Fruit fly (Drosophila melanogaster) whole organism, embryonic: ENCODE data around the gene CG14440.

Experiments used
- B-H2 ChIP-seq: fragments of 200-800 bp; sonication (Bioruptor generic); optimal IDR thresholded peaks from 2 replicates; lab custom pipeline; 2018; ENCODE audit warnings: missing biosample characterization, mild to moderate bottlenecking, missing genetic modification characterization
- CG10565 ChIP-seq: fragments of 200-800 bp; sonication (Bioruptor generic); optimal IDR thresholded peaks from 3 replicates; lab custom pipeline; 2016; ENCODE audit warnings: missing biosample characterization, mild to moderate bottlenecking, missing genetic modification characterization
- CG12071 ChIP-seq: fragments of 200-800 bp; sonication (Bioruptor generic); optimal IDR thresholded peaks from 3 replicates; lab custom pipeline; 2018; ENCODE audit warnings: missing biosample characterization, mild to moderate bottlenecking, missing genetic modification characterization
- CG13296 ChIP-seq: fragments of 200-800 bp; sonication (Bioruptor generic); optimal IDR thresholded peaks from 3 replicates; lab custom pipeline; 2018; ENCODE audit warnings: missing biosample characterization, mild to moderate bottlenecking, missing genetic modification characterization
- CG15073 ChIP-seq: fragments of 200-800 bp; sonication (Bioruptor generic); optimal IDR thresholded peaks from 2 replicates; lab custom pipeline; 2016; ENCODE audit warnings: missing biosample characterization, missing genetic modification characterization
- CG15601 ChIP-seq: fragments of 200-800 bp; sonication (Bioruptor generic); optimal IDR thresholded peaks from 3 replicates; lab custom pipeline; 2019; ENCODE audit warnings: missing biosample characterization, mild to moderate bottlenecking, missing genetic modification characterization, moderate library complexity
- CG1602 ChIP-seq: fragments of 200-800 bp; sonication (Bioruptor generic); optimal IDR thresholded peaks from 3 replicates; lab custom pipeline; 2016; ENCODE audit warnings: missing biosample characterization, missing genetic modification characterization
- CG16863 ChIP-seq: fragments of 200-800 bp; sonication (Bioruptor generic); optimal IDR thresholded peaks from 3 replicates; lab custom pipeline; 2016; ENCODE audit warnings: missing biosample characterization, missing genetic modification characterization
- CG18476 ChIP-seq: fragments of 200-800 bp; sonication (Bioruptor generic); optimal IDR thresholded peaks from 2 replicates; lab custom pipeline; 2016; ENCODE audit warnings: missing biosample characterization, mild to moderate bottlenecking, missing genetic modification characterization
- CG2129 ChIP-seq: fragments of 200-800 bp; sonication (Bioruptor generic); IDR thresholded peaks from 2 replicates; pipeline ENCODE4 v1.3.6; 2022; ENCODE audit warnings: missing biosample characterization, missing genetic modification characterization; ENCODE audit not compliant: partially characterized antibody
- CG2199 ChIP-seq: fragments of 200-800 bp; sonication (Bioruptor generic); IDR thresholded peaks from 3 replicates; pipeline ENCODE4 v1.3.6; 2022; ENCODE audit warnings: missing biosample characterization, missing genetic modification characterization
- CG30020 ChIP-seq: fragments of 200-800 bp; optimal IDR thresholded peaks from 2 replicates; lab custom pipeline; 2019; ENCODE audit warnings: missing biosample characterization, mild to moderate bottlenecking, missing genetic modification characterization, moderate library complexity
- CG3065 ChIP-seq: fragments of 200-800 bp; sonication (Bioruptor generic); optimal IDR thresholded peaks from 2 replicates; lab custom pipeline; 2016; ENCODE audit warnings: missing biosample characterization, missing genetic modification characterization
- CG32532 ChIP-seq: fragments of 200-800 bp; sonication (Bioruptor generic); IDR thresholded peaks from 2 replicates; pipeline ENCODE4 v1.3.6; 2022; ENCODE audit warnings: missing biosample characterization, missing genetic modification characterization
- CG34422 ChIP-seq: fragments of 200-800 bp; sonication (Bioruptor generic); IDR thresholded peaks from 3 replicates; pipeline ENCODE4 v1.3.6; 2022; ENCODE audit warnings: missing biosample characterization, missing genetic modification characterization
- CG42726 ChIP-seq: fragments of 200-800 bp; sonication (Bioruptor generic); IDR thresholded peaks from 2 replicates; pipeline ENCODE4 v1.3.6; 2022; ENCODE audit warnings: missing biosample characterization, missing genetic modification characterization; ENCODE audit not compliant: partially characterized antibody
- CG4617 ChIP-seq: fragments of 200-800 bp; sonication (Bioruptor generic); optimal IDR thresholded peaks from 3 replicates; lab custom pipeline; 2016; ENCODE audit warnings: missing biosample characterization, missing genetic modification characterization, borderline replicate concordance
- CG5180 ChIP-seq: fragments of 200-800 bp; sonication (Bioruptor generic); optimal IDR thresholded peaks from 3 replicates; lab custom pipeline; 2017; ENCODE audit warnings: missing biosample characterization, missing genetic modification characterization, mild to moderate bottlenecking, moderate library complexity, missing genetic modification reagents
- CG5245 ChIP-seq: fragments of 200-800 bp; sonication (Bioruptor generic); optimal IDR thresholded peaks from 3 replicates; lab custom pipeline; 2016; ENCODE audit warnings: missing biosample characterization, missing genetic modification characterization
- CG6689 ChIP-seq: fragments of 200-800 bp; sonication (Bioruptor generic); IDR thresholded peaks from 2 replicates; pipeline ENCODE4 v1.3.6; 2022; ENCODE audit warnings: missing biosample characterization, missing genetic modification characterization
- CG8924 ChIP-seq: fragments of 200-800 bp; optimal IDR thresholded peaks from 3 replicates; lab custom pipeline; 2019; ENCODE audit warnings: missing biosample characterization, mild to moderate bottlenecking, missing genetic modification characterization, moderate library complexity
- Chrac-16 ChIP-seq: fragments of 200-800 bp; sonication (Bioruptor generic); optimal IDR thresholded peaks from 3 replicates; lab custom pipeline; 2016; ENCODE audit warnings: missing biosample characterization, missing genetic modification characterization
- Dll ChIP-seq: fragments of 200-800 bp; sonication (Bioruptor generic); IDR thresholded peaks from 4 replicates; pipeline ENCODE4 v1.3.6; 2022; ENCODE audit warnings: missing biosample characterization, missing genetic modification characterization; ENCODE audit not compliant: partially characterized antibody
- Dp ChIP-seq: fragments of 200-800 bp; sonication (Bioruptor generic); optimal IDR thresholded peaks from 2 replicates; lab custom pipeline; 2018; ENCODE audit warnings: missing biosample characterization, mild to moderate bottlenecking, missing genetic modification characterization, moderate library complexity
- Hand ChIP-seq: fragments of 200-800 bp; sonication (Bioruptor generic); optimal IDR thresholded peaks from 2 replicates; lab custom pipeline; 2017; ENCODE audit warnings: mild to moderate bottlenecking, missing biosample characterization, missing genetic modification reagents, missing genetic modification characterization
- Hmr ChIP-seq: fragments of 200-800 bp; sonication (Bioruptor generic); optimal IDR thresholded peaks from 3 replicates; lab custom pipeline; 2017; ENCODE audit warnings: mild to moderate bottlenecking, missing biosample characterization, missing genetic modification reagents, missing genetic modification characterization
- Hmx ChIP-seq: fragments of 200-800 bp; sonication (Bioruptor generic); optimal IDR thresholded peaks from 2 replicates; lab custom pipeline; 2016; ENCODE audit warnings: missing biosample characterization, missing genetic modification characterization
- Myb ChIP-seq: fragments of 200-800 bp; sonication (Bioruptor generic); optimal IDR thresholded peaks from 2 replicates; lab custom pipeline; 2016; ENCODE audit warnings: missing biosample characterization, missing genetic modification characterization
- Scr ChIP-seq: fragments of 200-800 bp; sonication (Bioruptor generic); IDR thresholded peaks from 2 replicates; pipeline ENCODE4 v1.3.6; 2022; ENCODE audit warnings: missing biosample characterization, missing genetic modification characterization; ENCODE audit not compliant: partially characterized antibody
- Taf1 ChIP-seq: fragments of 200-800 bp; sonication (Bioruptor generic); IDR thresholded peaks from 2 replicates; pipeline ENCODE4 v1.3.6; 2022; ENCODE audit warnings: missing biosample characterization, missing genetic modification characterization
- ac ChIP-seq: fragments of 200-800 bp; sonication (Bioruptor generic); optimal IDR thresholded peaks from 3 replicates; lab custom pipeline; 2017; ENCODE audit warnings: missing biosample characterization, mild to moderate bottlenecking, missing genetic modification characterization
- az2 ChIP-seq: fragments of 200-800 bp; sonication (Bioruptor generic); optimal IDR thresholded peaks from 3 replicates; lab custom pipeline; 2016; ENCODE audit warnings: missing biosample characterization, missing genetic modification characterization
- bbx ChIP-seq: fragments of 200-800 bp; sonication (Bioruptor generic); IDR thresholded peaks from 2 replicates; pipeline ENCODE4 v1.3.6; 2022; ENCODE audit warnings: missing biosample characterization, missing genetic modification characterization; ENCODE audit not compliant: partially characterized antibody
- chn ChIP-seq: fragments of 200-800 bp; sonication (Bioruptor generic); optimal IDR thresholded peaks from 2 replicates; lab custom pipeline; 2016; ENCODE audit warnings: missing biosample characterization, missing genetic modification characterization
- dmrt99B ChIP-seq: fragments of 200-800 bp; sonication (Bioruptor generic); optimal IDR thresholded peaks from 2 replicates; lab custom pipeline; 2018; ENCODE audit warnings: missing biosample characterization, mild to moderate bottlenecking, missing genetic modification characterization, moderate library complexity
- dpn ChIP-seq, 2 experiments: fragments of 200-800 bp; sonication (Bioruptor generic); optimal IDR thresholded peaks; 3 replicates each; lab custom pipeline; 2016; ENCODE audit warnings: missing biosample characterization in 2 of 2, missing genetic modification characterization in 2 of 2
- dysf ChIP-seq: fragments of 200-800 bp; sonication (Bioruptor generic); IDR thresholded peaks from 3 replicates; pipeline ENCODE4 v1.3.6; 2022; ENCODE audit warnings: missing biosample characterization, missing genetic modification characterization
- en ChIP-seq: fragments of 200-800 bp; sonication (Bioruptor generic); optimal IDR thresholded peaks from 2 replicates; lab custom pipeline; 2016; ENCODE audit warnings: missing biosample characterization, missing genetic modification characterization
- fd64A ChIP-seq: fragments of 200-800 bp; sonication (Bioruptor generic); optimal IDR thresholded peaks from 3 replicates; lab custom pipeline; 2018; ENCODE audit warnings: missing biosample characterization, mild to moderate bottlenecking, missing genetic modification characterization
- gce ChIP-seq: fragments of 200-800 bp; sonication (Bioruptor generic); IDR thresholded peaks from 3 replicates; pipeline ENCODE4 v1.3.6; 2022; ENCODE audit warnings: missing biosample characterization, missing genetic modification characterization
- gem ChIP-seq: fragments of 200-800 bp; sonication (Bioruptor generic); optimal IDR thresholded peaks from 2 replicates; lab custom pipeline; 2019; ENCODE audit warnings: missing biosample characterization, mild to moderate bottlenecking, missing genetic modification characterization, moderate library complexity
- ham ChIP-seq: fragments of 200-800 bp; sonication (Bioruptor generic); IDR thresholded peaks from 2 replicates; pipeline ENCODE4 v1.3.6; 2022; ENCODE audit warnings: missing biosample characterization, missing genetic modification characterization
- hbn ChIP-seq: fragments of 200-800 bp; sonication (Bioruptor generic); IDR thresholded peaks from 2 replicates; pipeline ENCODE4 v1.3.6; 2022; ENCODE audit warnings: missing biosample characterization, missing genetic modification characterization; ENCODE audit not compliant: partially characterized antibody
- klu ChIP-seq: fragments of 200-800 bp; sonication (Bioruptor generic); IDR thresholded peaks from 2 replicates; pipeline ENCODE4 v1.3.6; 2022; ENCODE audit warnings: missing biosample characterization, missing genetic modification characterization
- pho ChIP-seq: fragments of 200-800 bp; sonication (Bioruptor generic); optimal IDR thresholded peaks from 2 replicates; lab custom pipeline; 2016; ENCODE audit warnings: missing biosample characterization, missing genetic modification characterization
- sens ChIP-seq: fragments of 200-800 bp; sonication (Bioruptor generic); peaks from one replicate; lab custom pipeline; 2016; ENCODE audit warnings: missing biosample characterization, missing genetic modification characterization
- sna ChIP-seq: fragments of 200-800 bp; sonication (Bioruptor generic); IDR thresholded peaks from 2 replicates; pipeline ENCODE4 v1.3.6; 2022; ENCODE audit warnings: missing biosample characterization, missing genetic modification characterization; ENCODE audit not compliant: partially characterized antibody
- tin ChIP-seq: fragments of 200-800 bp; sonication (Bioruptor generic); optimal IDR thresholded peaks from 3 replicates; lab custom pipeline; 2016; ENCODE audit warnings: missing biosample characterization, missing genetic modification characterization
- twi ChIP-seq: fragments of 200-800 bp; optimal IDR thresholded peaks from 2 replicates; lab custom pipeline; 2019; ENCODE audit warnings: missing biosample characterization, mild to moderate bottlenecking, missing genetic modification characterization, moderate library complexity
- unc-4 ChIP-seq: fragments of 200-800 bp; sonication (Bioruptor generic); IDR thresholded peaks from 2 replicates; pipeline ENCODE4 v1.3.6; 2022; ENCODE audit warnings: missing biosample characterization, missing genetic modification characterization; ENCODE audit not compliant: partially characterized antibody
- zf30C ChIP-seq: fragments of 200-800 bp; sonication (Bioruptor generic); optimal IDR thresholded peaks from 3 replicates; lab custom pipeline; 2018; ENCODE audit warnings: missing biosample characterization, mild to moderate bottlenecking, missing genetic modification characterization

CG14440 gene

dm6 chrX:6694979-6695388 is 3.4 kb downstream of the CG14440 start, which contains the start of gene CG14442 (continued):
- peak; percentile 93 for TF ChIP-seq unc-4 (GFP tag; lab: Robert Waterston, UW)
- peak; percentile 24 for TF ChIP-seq pho (GFP tag; lab: Kevin White, UChicago)
- TF ChIP-seq bbx (GFP tag; lab: Robert Waterston, UW), result peak; percentile 91
- no peak for TF ChIP-seq CG12071 (GFP tag; lab: Kevin White, UChicago)
- no peak for TF ChIP-seq Taf1 (GFP tag; lab: Robert Waterston, UW)
- peak; percentile 84 for TF ChIP-seq sens
- TF ChIP-seq CG5180 (GFP tag; lab: Kevin White, UChicago), result peak; percentile 6
- TF ChIP-seq twi (tag; lab: Kevin White, UChicago), result no peak
- TF ChIP-seq klu (GFP tag; lab: Robert Waterston, UW), result no peak
- no peak for TF ChIP-seq Hmx (GFP tag; lab: Kevin White, UChicago)
- TF ChIP-seq CG1602 (GFP tag; lab: Kevin White, UChicago), result peak; percentile 22
- TF ChIP-seq CG6689 (GFP tag; lab: Robert Waterston, UW), result peak; percentile 46; the same call in 1 of the 2 replicates
- TF ChIP-seq ac, result no peak
- TF ChIP-seq CG32532 (GFP tag; lab: Robert Waterston, UW), result no peak
- peak; percentile 87 for TF ChIP-seq CG2129 (GFP tag; lab: Robert Waterston, UW)
- TF ChIP-seq Chrac-16 (GFP tag; lab: Kevin White, UChicago), result no peak
- TF ChIP-seq CG30020 (tag; lab: Kevin White, UChicago), result peak; percentile 56
- TF ChIP-seq CG4617 (GFP tag; lab: Kevin White, UChicago), result peak; percentile 33
- TF ChIP-seq CG34422 (GFP tag; lab: Robert Waterston, UW), result no peak
- no peak for TF ChIP-seq dmrt99B (tag; lab: Kevin White, UChicago)
- no peak for TF ChIP-seq chn (GFP tag; lab: Kevin White, UChicago)
- peak; percentile 65 for TF ChIP-seq Dp
- no peak for TF ChIP-seq CG5245
- TF ChIP-seq CG8924, result peak; percentile 29
- TF ChIP-seq CG2199, result no peak
- TF ChIP-seq Myb (GFP tag; lab: Kevin White, UChicago), result peak; percentile 67
- TF ChIP-seq gem, result no peak
- TF ChIP-seq Scr, result peak; percentile 92
- TF ChIP-seq tin (GFP tag; lab: Kevin White, UChicago), result peak; percentile 22
- peak; percentile 17 for TF ChIP-seq CG18476 (GFP tag; lab: Kevin White, UChicago)
- TF ChIP-seq Hand, result no peak
- TF ChIP-seq CG13296 (GFP tag; lab: Kevin White, UChicago), result peak; percentile 29
- TF ChIP-seq CG42726 (GFP tag; lab: Robert Waterston, UW), result peak; percentile 86
- TF ChIP-seq CG10565, result no peak
- TF ChIP-seq dpn (GFP tag; optimal IDR thresholded peaks at IDR 0.05; lab: Kevin White, UChicago), result peak; percentile 33 to 50
- TF ChIP-seq B-H2 (GFP tag; lab: Kevin White, UChicago), result peak; percentile 41
- TF ChIP-seq CG15601 (tag; lab: Kevin White, UChicago), result peak; percentile 33
- peak; percentile 95 for TF ChIP-seq Dll
- no peak for TF ChIP-seq zf30C (GFP tag; lab: Kevin White, UChicago)
- no peak for TF ChIP-seq gce (GFP tag; lab: Robert Waterston, UW)
- no peak for TF ChIP-seq CG3065 (GFP tag; lab: Kevin White, UChicago)
- TF ChIP-seq CG16863 (GFP tag; lab: Kevin White, UChicago), result peak; percentile 18
- peak; percentile 56 for TF ChIP-seq Hmr (GFP tag; lab: Kevin White, UChicago)
- TF ChIP-seq CG15073, result no peak
- TF ChIP-seq fd64A (GFP tag; lab: Kevin White, UChicago), result no peak
- no peak; the same call in 2 of the 3 replicates for TF ChIP-seq dysf (GFP tag; lab: Robert Waterston, UW)
- TF ChIP-seq sna, result peak; percentile 94
- TF ChIP-seq az2 (GFP tag; lab: Kevin White, UChicago), result no peak
- no peak for TF ChIP-seq ham
- TF ChIP-seq en, result no peak
- TF ChIP-seq hbn (GFP tag; lab: Robert Waterston, UW), result peak; percentile 93
